Worm (Caenorhabditis elegans) whole organism, mixed stage, embryonic: ENCODE data around the gene K07D4.4.

Source experiments
- lin-13 ChIP-seq: fragments of 150-350 bp; optimal IDR thresholded peaks from 2 replicates; lab custom pipeline; 2014; ENCODE audit warnings: missing biosample characterization, missing genetic modification characterization
- lin-32 ChIP-seq: fragments of 200-800 bp; sonication (Bioruptor generic); optimal IDR thresholded peaks from 2 replicates; lab custom pipeline; 2018; ENCODE audit warnings: mild to moderate bottlenecking, missing genetic modification characterization, missing compliant biosample characterization
- mep-1 ChIP-seq: fragments of 150-350 bp; optimal IDR thresholded peaks from 2 replicates; lab custom pipeline; 2017; ENCODE audit warnings: missing biosample characterization, missing genetic modification reagents, missing genetic modification characterization, inconsistent platforms
- pha-4 ChIP-seq: fragments of 150-350 bp; optimal IDR thresholded peaks from 2 replicates; lab custom pipeline; 2018; ENCODE audit warnings: missing biosample characterization, missing genetic modification reagents, missing genetic modification characterization
- unc-62 ChIP-seq: fragments of 150-350 bp; optimal IDR thresholded peaks from 2 replicates; lab custom pipeline; 2014; ENCODE audit warnings: missing biosample characterization, missing genetic modification reagents, missing genetic modification characterization

ce11 chrII:4011518-4011917, 20.7 kb downstream of the K07D4.4 start:
- no peak for TF ChIP-seq pha-4 (tag; lab: Kevin White, UChicago)
- TF ChIP-seq unc-62, result no peak
- no peak for TF ChIP-seq lin-32 (GFP tag; lab: Kevin White, UChicago)
- no peak for TF ChIP-seq mep-1
- no peak for TF ChIP-seq lin-13
